Worm (Caenorhabditis elegans) whole organism, midembryonic: ENCODE results near the gene F36A4.4.

Experiments
- flt-1 ChIP-seq: fragments of 200-800 bp; sonication (Bioruptor generic); IDR thresholded peaks from 2 replicates; pipeline ENCODE4 v1.3.6; 2022; ENCODE audit warnings: missing genetic modification characterization, missing compliant biosample characterization
- klf-2 ChIP-seq: fragments of 200-800 bp; sonication (Bioruptor generic); conservative IDR thresholded peaks from 2 replicates; pipeline ENCODE4 v1.3.6; 2022; ENCODE audit warnings: missing genetic modification reagents, missing genetic modification characterization, missing compliant biosample characterization
- tab-1 ChIP-seq: fragments of 200-800 bp; sonication (Bioruptor generic); IDR thresholded peaks from 2 replicates; pipeline ENCODE4 v1.3.6; 2022; ENCODE audit warnings: missing genetic modification characterization, missing compliant biosample characterization
- ztf-23 ChIP-seq: fragments of 200-800 bp; sonication (Bioruptor generic); IDR thresholded peaks from 2 replicates; pipeline ENCODE4 v1.3.6; 2022; ENCODE audit warnings: missing genetic modification reagents, missing genetic modification characterization, missing compliant biosample characterization
- ztf-29 ChIP-seq: fragments of 200-800 bp; sonication (Bioruptor generic); IDR thresholded peaks from 2 replicates; pipeline ENCODE4 v1.3.6; 2022; ENCODE audit warnings: missing genetic modification reagents, missing genetic modification characterization, missing compliant biosample characterization

DNA sequence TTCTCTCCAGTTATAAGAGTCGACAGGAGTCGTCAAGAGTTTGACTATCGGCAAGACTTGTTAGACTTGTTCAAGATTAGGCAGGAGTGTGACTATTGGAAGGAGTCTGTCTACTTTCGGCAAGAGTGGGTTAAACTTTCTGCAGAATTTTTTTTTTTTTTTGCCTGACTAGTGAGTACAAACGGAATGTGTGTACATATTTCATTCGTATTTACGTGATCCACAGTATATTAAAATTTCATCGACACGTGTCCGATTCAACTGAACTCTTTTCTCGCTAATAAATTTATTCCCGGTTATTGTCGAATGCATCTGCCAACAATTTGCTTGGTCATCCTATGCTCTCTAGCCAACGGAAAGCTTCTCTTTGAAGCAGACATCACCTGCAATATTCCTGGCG, 4.7 kb downstream of the F36A4.4 start, which contains the start of gene F36A4.1:
- TF ChIP-seq flt-1 (GFP tag; lab: Robert Waterston, UW): no peak
- no peak for TF ChIP-seq ztf-29 (GFP tag; lab: Robert Waterston, UW)
- no peak for TF ChIP-seq tab-1
- TF ChIP-seq ztf-23 (GFP tag; lab: Robert Waterston, UW): no peak
- no peak for TF ChIP-seq klf-2 (GFP tag; lab: Robert Waterston, UW)
